Fruit fly (Drosophila melanogaster): ENCODE measurements around the gene CG43658.

CG43658 gene

DNA sequence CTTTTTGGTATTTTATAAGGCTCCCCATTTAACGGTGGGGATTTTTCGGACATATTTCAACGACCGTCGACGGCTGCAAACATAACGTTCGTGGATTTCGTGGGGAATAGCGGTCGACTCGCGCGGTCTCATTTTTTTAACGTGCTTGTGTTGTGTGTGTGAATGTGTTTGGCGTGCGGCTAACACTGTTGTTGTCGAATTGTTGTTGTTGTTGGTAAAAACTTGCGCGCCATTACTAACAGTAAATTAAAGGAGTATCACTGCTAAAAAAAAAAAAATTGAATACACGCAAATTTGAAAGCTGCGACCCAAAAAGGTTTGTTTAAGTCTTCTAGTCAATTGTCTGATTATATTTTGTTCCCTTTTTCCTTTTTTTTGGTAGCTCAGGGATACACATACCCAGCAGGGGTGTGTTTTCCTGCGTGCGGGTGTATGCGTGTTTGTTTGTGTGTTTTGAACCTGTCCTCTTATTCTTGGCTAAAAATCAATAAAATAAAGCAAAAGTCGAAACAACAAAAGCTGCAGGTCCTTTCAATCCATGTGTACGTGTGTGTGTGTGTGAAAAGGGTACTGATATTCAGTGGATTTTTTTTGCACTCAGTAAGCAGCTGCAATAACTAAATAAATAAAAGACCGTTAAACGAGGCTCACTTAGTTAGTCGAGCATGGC lies 18.9 kb upstream of the CG43658 start, which contains the start of gene CG12991:
Gene CG12991, plus strand, starts transcription at position 80 of the 670 bp plus-strand sequence.
- no peak for TF ChIP-seq h (optimal IDR thresholded peaks at IDR 0.05)
- TF ChIP-seq Sin3A (optimal IDR thresholded peaks at IDR 0.05): no peak
- TF ChIP-seq ttk (optimal IDR thresholded peaks at IDR 0.05): no peak
- no peak for TF ChIP-seq insv (optimal IDR thresholded peaks at IDR 0.05)
- TF ChIP-seq Myc (optimal IDR thresholded peaks at IDR 0.05): no peak
- no peak for TF ChIP-seq psq (optimal IDR thresholded peaks at IDR 0.05)

DNA sequence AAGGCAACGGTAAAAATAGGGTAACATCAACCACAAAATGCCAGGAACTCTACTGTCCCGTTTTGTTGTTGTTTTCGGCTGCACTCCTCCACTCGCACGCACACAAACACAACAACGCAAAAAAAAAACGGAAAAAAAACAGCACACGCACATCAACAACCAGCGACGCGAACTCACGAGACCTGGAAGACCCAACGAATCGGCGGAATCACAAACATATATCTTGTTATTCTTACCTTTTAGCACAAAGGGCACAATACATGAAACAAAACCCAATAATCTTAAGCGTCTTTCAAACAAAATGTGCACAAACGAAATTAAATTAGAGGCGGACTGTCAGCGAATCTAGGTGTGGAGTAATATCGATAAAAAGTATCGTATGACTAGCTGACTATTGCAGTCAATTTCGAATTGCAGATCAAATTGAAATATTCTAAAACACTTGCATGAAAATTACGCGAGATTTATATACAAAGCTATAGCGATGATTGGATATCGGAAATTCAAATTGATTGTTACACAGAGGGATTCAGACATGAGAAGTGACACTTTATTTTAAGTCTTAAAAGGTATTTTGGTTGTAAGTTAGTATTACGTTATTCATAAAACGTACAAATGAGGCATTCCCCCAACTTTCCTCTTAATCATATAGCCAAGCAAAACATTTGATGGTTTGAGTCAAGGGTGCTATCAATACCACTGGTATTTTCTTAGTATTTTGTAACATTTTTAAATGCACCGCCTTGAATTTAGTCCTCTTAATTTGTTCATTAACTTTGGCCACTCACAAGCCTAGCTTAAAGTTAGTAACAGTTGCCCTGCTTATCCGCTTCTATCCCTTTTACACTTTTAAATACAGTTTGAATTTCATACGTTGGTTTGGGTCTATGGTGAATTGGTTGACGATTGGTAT lies 18.1 kb upstream of the CG43658 start, which contains the start of gene Ankle2:
Gene Ankle2, minus strand, starts transcription at position 361 of the 913 bp plus-strand sequence.
- peak; percentile 72 for TF ChIP-seq Sin3A (optimal IDR thresholded peaks at IDR 0.05)
- TF ChIP-seq Myc (optimal IDR thresholded peaks at IDR 0.05): no peak

DNA sequence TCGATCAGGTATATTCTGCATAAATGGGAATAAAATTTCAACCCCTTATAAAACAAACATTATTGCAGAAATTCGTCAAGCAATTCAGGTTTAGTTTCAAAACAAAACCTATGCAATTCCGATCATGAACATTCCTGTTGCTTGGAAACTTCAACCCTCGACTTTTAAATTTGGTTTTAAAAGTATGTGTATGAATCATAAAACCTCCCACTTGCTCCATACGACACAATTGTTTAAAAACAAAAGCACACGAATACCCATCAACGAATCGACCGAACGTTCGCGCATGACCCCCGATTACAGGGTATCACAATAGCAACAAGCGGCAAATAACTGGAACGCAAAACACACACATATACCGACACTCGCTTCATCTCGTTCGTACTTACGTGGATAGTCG lies 17.1 kb upstream of the CG43658 start:
- TF ChIP-seq ttk (optimal IDR thresholded peaks at IDR 0.05): no peak
- TF ChIP-seq Myc (optimal IDR thresholded peaks at IDR 0.05): no peak
- TF ChIP-seq psq (optimal IDR thresholded peaks at IDR 0.05): no peak
- TF ChIP-seq Sin3A (optimal IDR thresholded peaks at IDR 0.05): no peak
- no peak for TF ChIP-seq h (optimal IDR thresholded peaks at IDR 0.05)
- TF ChIP-seq insv (optimal IDR thresholded peaks at IDR 0.05): no peak

DNA sequence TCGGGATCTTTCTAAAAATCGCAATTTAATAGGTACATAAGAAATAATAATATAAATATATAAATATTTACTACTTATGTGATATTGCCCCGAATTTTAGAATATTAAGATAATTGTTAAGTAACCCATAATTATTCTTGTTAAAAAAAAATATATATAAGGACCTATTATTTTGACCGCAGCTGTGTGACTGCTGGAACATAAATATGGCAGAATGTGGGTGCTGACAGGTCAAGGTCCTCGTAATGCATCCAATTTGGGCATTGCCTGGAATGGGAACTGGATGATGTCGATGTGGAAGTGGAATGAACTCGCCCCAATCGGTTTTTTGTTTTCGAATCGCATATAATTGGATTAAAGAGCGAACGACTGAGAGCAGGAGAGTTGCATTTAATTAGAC lies 16.4 kb upstream of the CG43658 start:
- TF ChIP-seq Myc (optimal IDR thresholded peaks at IDR 0.05): no peak
- no peak for TF ChIP-seq ttk (optimal IDR thresholded peaks at IDR 0.05)
- TF ChIP-seq Sin3A (optimal IDR thresholded peaks at IDR 0.05): no peak
- TF ChIP-seq insv (optimal IDR thresholded peaks at IDR 0.05): no peak
- no peak for TF ChIP-seq psq (optimal IDR thresholded peaks at IDR 0.05)
- no peak for TF ChIP-seq h (optimal IDR thresholded peaks at IDR 0.05)

DNA sequence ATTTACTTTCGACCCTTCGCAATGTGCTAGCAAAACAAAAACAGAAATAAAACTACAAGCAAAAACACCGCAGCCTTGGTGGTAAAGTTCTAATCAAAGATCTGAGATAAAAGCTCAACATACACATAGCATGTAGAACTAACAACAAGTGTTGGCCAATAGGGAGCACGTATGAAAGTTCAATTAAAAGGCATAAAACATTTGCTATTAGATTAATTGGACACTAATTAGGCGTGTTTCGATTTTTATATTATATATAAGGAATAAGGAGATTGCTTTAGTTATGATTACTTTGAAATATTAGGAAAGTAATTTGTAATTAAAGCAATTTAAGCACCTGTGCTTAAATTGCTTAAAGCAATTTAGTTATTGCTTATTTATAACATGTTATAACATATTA lies 15.6 kb upstream of the CG43658 start:
- TF ChIP-seq ttk (optimal IDR thresholded peaks at IDR 0.05) (no peak), psq (optimal IDR thresholded peaks at IDR 0.05) (no peak), Sin3A (optimal IDR thresholded peaks at IDR 0.05) (no peak), Myc (optimal IDR thresholded peaks at IDR 0.05) (no peak), h (optimal IDR thresholded peaks at IDR 0.05) (no peak), insv (optimal IDR thresholded peaks at IDR 0.05) (no peak)

DNA sequence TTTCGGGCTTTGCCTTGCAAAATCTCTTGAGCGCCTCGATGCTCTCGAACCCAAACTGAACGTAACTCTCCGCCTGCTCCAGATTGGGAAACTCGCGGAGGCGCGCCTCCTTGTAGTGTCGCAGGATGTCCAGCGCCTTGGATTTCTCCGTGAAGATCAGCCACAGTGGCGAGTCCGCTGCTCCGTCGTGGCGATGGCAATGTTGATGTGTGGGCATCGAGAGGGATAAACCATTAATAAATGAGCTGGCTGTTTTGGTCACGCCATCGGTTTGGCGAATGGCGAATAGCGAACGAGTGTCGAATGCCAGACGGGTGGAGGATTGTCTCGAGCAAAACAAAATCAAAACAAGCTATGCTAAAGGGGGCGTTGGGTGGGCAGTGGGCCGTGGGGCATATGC lies 14.9 kb upstream of the CG43658 start:
- TF ChIP-seq insv (optimal IDR thresholded peaks at IDR 0.05) (no peak), h (optimal IDR thresholded peaks at IDR 0.05) (no peak), psq (optimal IDR thresholded peaks at IDR 0.05) (no peak), ttk (optimal IDR thresholded peaks at IDR 0.05) (no peak), Myc (optimal IDR thresholded peaks at IDR 0.05) (no peak), Sin3A (optimal IDR thresholded peaks at IDR 0.05) (no peak)

DNA sequence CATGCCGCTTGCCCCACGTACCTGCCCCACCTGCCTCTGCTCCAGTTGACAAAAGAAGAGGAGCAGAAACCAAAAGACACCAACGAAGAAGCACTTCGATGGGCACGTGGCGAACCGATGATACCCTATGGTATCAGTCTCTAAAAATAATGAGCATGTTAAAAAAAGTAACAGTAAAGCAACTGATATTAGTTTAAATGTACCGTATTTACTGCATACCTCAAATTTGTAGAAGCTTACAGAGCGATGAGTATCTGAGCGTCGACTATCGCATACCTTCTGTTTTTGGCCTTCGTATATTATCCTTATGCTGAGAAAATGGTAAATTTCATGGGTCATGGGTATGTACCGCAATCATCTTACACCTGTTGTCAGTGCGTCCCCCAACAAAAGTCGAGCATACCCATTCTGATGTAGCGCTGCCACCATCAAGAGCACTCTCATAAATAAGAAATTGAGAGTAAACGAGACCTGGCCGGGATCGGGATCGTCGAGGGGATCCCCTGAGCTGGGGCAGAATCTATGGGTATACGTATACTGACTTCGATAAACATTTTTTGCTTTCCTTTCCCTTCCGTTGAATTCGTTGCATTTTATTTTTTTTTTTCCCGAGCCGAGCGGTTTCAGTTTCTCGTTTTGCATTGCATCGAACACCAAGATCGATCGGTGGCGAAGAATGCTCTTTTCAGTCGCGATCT lies 10.1 kb upstream of the CG43658 start:
- TF ChIP-seq psq (optimal IDR thresholded peaks at IDR 0.05) (no peak), Sin3A (optimal IDR thresholded peaks at IDR 0.05) (no peak), Myc (optimal IDR thresholded peaks at IDR 0.05) (no peak), ttk (optimal IDR thresholded peaks at IDR 0.05) (no peak), insv (optimal IDR thresholded peaks at IDR 0.05) (no peak), h (optimal IDR thresholded peaks at IDR 0.05) (no peak)

DNA sequence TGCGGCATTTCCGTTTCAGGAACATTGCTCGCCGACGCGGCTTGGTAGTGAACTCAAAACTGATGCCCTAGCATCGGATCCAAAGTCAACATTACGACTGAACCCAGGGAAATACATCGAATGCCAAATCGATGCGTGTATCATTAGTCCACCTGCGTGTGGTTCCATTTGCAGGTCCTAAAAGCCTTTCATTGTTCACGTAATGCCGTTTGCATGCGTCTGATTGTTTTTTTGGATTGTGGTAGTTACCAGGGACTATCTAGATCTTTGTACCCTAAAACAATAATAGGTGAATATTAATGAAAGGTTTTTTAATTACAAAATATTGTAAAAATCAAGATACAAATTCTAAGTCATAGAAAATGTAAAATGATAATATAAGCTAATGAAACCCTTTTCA lies 8.1 kb upstream of the CG43658 start, which contains the start of gene ppk23:
Gene ppk23, minus strand, starts transcription at position 101 of the 400 bp plus-strand sequence.
- TF ChIP-seq ttk (optimal IDR thresholded peaks at IDR 0.05) (no peak), insv (optimal IDR thresholded peaks at IDR 0.05) (no peak), Sin3A (optimal IDR thresholded peaks at IDR 0.05) (no peak), Myc (optimal IDR thresholded peaks at IDR 0.05) (no peak), h (optimal IDR thresholded peaks at IDR 0.05) (no peak), psq (optimal IDR thresholded peaks at IDR 0.05) (no peak)

DNA sequence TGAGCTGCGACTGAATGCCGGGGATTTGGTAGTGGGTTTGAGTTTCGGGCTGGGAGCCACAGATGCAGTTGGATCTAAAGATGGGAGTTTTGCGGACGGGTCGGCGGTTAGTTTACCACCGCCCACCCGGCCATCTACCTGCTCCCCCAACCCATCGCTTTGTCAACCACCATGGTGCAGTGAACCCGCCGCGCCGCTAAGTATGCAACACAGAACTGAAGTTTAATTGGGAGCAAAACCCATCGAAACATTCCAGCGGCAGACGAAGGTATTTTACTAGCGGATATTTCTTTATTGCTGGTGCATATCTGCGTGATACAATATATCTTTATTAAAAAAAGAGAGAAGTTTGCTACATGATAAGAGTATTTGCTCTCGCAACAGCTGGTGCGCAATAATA lies 5.1 kb upstream of the CG43658 start:
- TF ChIP-seq insv (optimal IDR thresholded peaks at IDR 0.05) (no peak), Sin3A (optimal IDR thresholded peaks at IDR 0.05) (no peak), Myc (optimal IDR thresholded peaks at IDR 0.05) (no peak), ttk (optimal IDR thresholded peaks at IDR 0.05) (no peak), psq (optimal IDR thresholded peaks at IDR 0.05) (no peak), h (optimal IDR thresholded peaks at IDR 0.05) (no peak)

DNA sequence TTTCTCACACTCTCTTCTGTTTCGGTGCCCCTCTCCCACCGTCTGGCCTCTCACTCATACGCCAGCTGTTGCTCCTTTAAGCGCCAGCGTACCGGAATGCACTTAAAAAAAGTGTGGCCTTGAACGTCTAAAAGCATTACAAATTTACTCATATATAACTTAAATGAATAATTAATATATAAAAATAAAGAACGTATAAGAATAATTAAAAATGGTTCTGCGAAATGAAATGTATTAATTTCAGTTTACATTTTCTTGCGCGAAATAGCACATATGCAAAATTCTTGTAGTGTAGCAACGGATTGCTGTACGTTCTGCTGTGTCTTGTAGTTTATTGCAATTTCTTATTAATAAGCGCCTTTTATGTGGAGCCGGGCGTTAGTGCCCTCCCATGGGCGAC lies 1.6 kb upstream of the CG43658 start:
- TF ChIP-seq Sin3A (optimal IDR thresholded peaks at IDR 0.05): no peak
- TF ChIP-seq h (optimal IDR thresholded peaks at IDR 0.05): no peak
- TF ChIP-seq psq (optimal IDR thresholded peaks at IDR 0.05): no peak
- TF ChIP-seq ttk (optimal IDR thresholded peaks at IDR 0.05): no peak
- TF ChIP-seq Myc (optimal IDR thresholded peaks at IDR 0.05): no peak
- no peak for TF ChIP-seq insv (optimal IDR thresholded peaks at IDR 0.05)

DNA sequence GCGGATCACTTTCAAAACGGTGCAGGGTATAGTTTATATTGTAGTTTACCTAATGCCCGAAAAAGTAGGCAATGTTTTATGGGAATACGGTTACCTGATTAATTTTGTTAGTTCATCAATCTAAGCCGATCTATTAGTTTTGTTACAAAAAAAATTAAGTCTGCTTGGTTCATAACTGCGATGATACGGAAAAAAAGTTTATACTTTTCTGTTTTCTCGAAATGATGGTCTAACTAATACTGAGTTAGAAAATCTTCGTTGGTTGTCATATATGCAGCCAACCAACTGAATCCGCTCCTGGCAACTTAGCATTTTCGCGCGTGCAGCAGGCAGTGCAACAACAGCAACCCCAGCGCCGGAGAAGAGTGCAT lies 948 bp upstream of the CG43658 start:
- TF ChIP-seq Sin3A (optimal IDR thresholded peaks at IDR 0.05) (no peak), insv (optimal IDR thresholded peaks at IDR 0.05) (no peak), ttk (optimal IDR thresholded peaks at IDR 0.05) (no peak), psq (optimal IDR thresholded peaks at IDR 0.05) (no peak), h (optimal IDR thresholded peaks at IDR 0.05) (no peak), Myc (optimal IDR thresholded peaks at IDR 0.05) (no peak)

DNA sequence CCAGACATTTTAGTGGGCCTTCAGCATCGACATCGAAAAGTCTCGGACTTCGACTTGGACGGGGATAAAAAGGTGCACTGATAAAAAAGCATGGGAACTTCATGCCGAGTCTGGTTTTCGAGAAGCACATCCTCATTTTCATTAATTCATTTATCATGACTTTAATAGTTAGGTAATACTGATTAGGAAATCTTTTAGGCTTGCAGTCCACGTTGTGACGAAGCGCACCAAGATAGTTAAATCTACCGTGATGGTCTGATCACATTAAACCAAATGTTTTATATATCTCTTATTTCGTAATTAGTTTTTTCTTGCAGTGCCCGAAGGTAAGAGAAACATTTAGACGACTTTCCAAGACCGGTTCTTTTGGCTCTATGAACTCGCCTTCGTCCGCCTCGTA lies 2.3 kb downstream of the CG43658 start:
- TF ChIP-seq Sin3A (optimal IDR thresholded peaks at IDR 0.05) (no peak), h (optimal IDR thresholded peaks at IDR 0.05) (no peak), insv (optimal IDR thresholded peaks at IDR 0.05) (no peak), Myc (optimal IDR thresholded peaks at IDR 0.05) (no peak), ttk (optimal IDR thresholded peaks at IDR 0.05) (no peak), psq (optimal IDR thresholded peaks at IDR 0.05) (no peak)
